Worm (Caenorhabditis elegans) whole organism, young adult: ENCODE measurements around the gene T02H6.9.
"Not testable (repeated sequence)": the region's sequence is repeated elsewhere in the genome, so short reads cannot be mapped to it uniquely, and the experiment has no call there.

Experiments used
- F57A8.1 ChIP-seq: fragments of 200-800 bp; sonication (Bioruptor generic); optimal IDR thresholded peaks from 2 replicates; lab custom pipeline; 2018; ENCODE audit warnings: mild to moderate bottlenecking, missing genetic modification characterization, moderate library complexity, missing compliant biosample characterization
- Y56A3A.18 ChIP-seq: fragments of 200-800 bp; sonication (Bioruptor generic); IDR thresholded peaks from 2 replicates; pipeline ENCODE4 v1.3.6; 2022; ENCODE audit warnings: missing genetic modification reagents, missing genetic modification characterization, missing compliant biosample characterization
- akir-1 ChIP-seq: fragments of 200-800 bp; sonication (Bioruptor generic); optimal IDR thresholded peaks from 2 replicates; lab custom pipeline; 2018; ENCODE audit warnings: mild to moderate bottlenecking, missing genetic modification characterization, moderate library complexity, missing compliant biosample characterization
- dox-1 ChIP-seq: fragments of 200-800 bp; sonication (Bioruptor generic); IDR thresholded peaks from 2 replicates; pipeline ENCODE4 v1.3.6; 2022; ENCODE audit warnings: missing genetic modification reagents, missing genetic modification characterization, missing compliant biosample characterization
- egl-18 ChIP-seq: fragments of 200-800 bp; sonication (Bioruptor generic); IDR thresholded peaks from 2 replicates; pipeline ENCODE4 v1.3.6; 2022; ENCODE audit warnings: missing genetic modification reagents, missing genetic modification characterization, missing compliant biosample characterization
- ekl-4 ChIP-seq: fragments of 200-800 bp; sonication (Bioruptor generic); IDR thresholded peaks from 2 replicates; pipeline ENCODE4 v1.3.6; 2022; ENCODE audit warnings: missing genetic modification reagents, missing genetic modification characterization, missing compliant biosample characterization
- lin-40 ChIP-seq: sonication (generic microtip); optimal IDR thresholded peaks from 2 replicates; lab custom pipeline; 2016; ENCODE audit warnings: missing genetic modification characterization, mild to moderate bottlenecking, missing compliant biosample characterization, missing genotype, missing genetic modification reagents
- madf-3 ChIP-seq: fragments of 200-800 bp; sonication (Bioruptor generic); IDR thresholded peaks from 2 replicates; pipeline ENCODE4 v1.3.6; 2022; ENCODE audit warnings: missing genetic modification reagents, missing genetic modification characterization, missing compliant biosample characterization
- madf-8 ChIP-seq: fragments of 200-800 bp; sonication (Bioruptor generic); conservative IDR thresholded peaks from 2 replicates; pipeline ENCODE4 v1.3.6; 2022; ENCODE audit warnings: missing genetic modification reagents, missing genetic modification characterization, missing compliant biosample characterization
- snpc-1.3 ChIP-seq: sonication (generic microtip); optimal IDR thresholded peaks from 2 replicates; lab custom pipeline; 2017; ENCODE audit warnings: missing genetic modification characterization, mild to moderate bottlenecking, missing compliant biosample characterization, antibody characterized with exemption, moderate library complexity, missing genotype, missing genetic modification reagents; ENCODE audit not compliant: insufficient read depth
- snpc-4 ChIP-seq, 5 experiments: fragments of 150-350 bp in 1 of 5; sonication (generic microtip) in 4 of 5; optimal IDR thresholded peaks; 2 replicates each; lab custom pipeline; 2014 to 2018; ENCODE audit warnings: missing genetic modification characterization in 5 of 5, missing biosample characterization in 3 of 5, antibody characterized with exemption in 2 of 5, mild to moderate bottlenecking in 2 of 5, missing compliant biosample characterization in 2 of 5, missing genotype in 2 of 5, moderate library complexity in 2 of 5, missing genetic modification reagents in 1 of 5
- unc-62 ChIP-seq: fragments of 150-350 bp; optimal IDR thresholded peaks from 2 replicates; lab custom pipeline; 2014; ENCODE audit warnings: missing biosample characterization, missing genetic modification reagents, missing genetic modification characterization
- zfh-2 ChIP-seq: fragments of 200-800 bp; sonication (Bioruptor generic); conservative IDR thresholded peaks from 2 replicates; pipeline ENCODE4 v1.3.6; 2022; ENCODE audit warnings: missing genetic modification reagents, missing genetic modification characterization, missing compliant biosample characterization
- ztf-25 ChIP-seq: fragments of 200-800 bp; sonication (Bioruptor generic); IDR thresholded peaks from 2 replicates; pipeline ENCODE4 v1.3.6; 2022; ENCODE audit warnings: missing genetic modification reagents, missing genetic modification characterization, missing compliant biosample characterization

DNA sequence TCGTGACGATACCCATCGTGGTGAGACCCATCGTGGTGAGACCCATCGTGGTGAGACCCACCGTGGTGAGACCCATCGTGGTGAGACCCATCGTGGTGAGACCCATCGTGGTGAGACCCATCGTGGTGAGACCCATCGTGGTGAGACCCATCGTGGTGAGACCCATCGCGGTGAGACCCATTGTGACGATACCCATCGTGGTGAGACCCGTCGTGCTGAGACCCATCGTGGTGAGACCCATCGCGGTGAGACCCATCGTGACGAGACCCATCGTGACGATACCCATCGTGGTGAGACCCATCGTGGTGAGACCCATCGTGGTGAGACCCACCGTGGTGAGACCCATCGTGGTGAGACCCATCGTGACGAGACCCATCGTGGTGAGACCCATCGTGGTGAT lies 16.4 kb downstream of the T02H6.9 start:
- not testable (repeated sequence) for TF ChIP-seq snpc-1.3 (tag; lab: Kevin White, UChicago); ekl-4 (GFP tag; lab: Robert Waterston, UW); dox-1 (GFP tag; lab: Robert Waterston, UW); Y56A3A.18 (GFP tag; lab: Robert Waterston, UW); zfh-2 (GFP tag; lab: Robert Waterston, UW); F57A8.1 (GFP tag; lab: Kevin White, UChicago); snpc-4 (GFP tag; optimal IDR thresholded peaks at IDR 0.05; lab: Kevin White, UChicago); snpc-4 (tag; optimal IDR thresholded peaks at IDR 0.05; lab: Kevin White, UChicago); lin-40 (tag; lab: Kevin White, UChicago); akir-1 (GFP tag; lab: Kevin White, UChicago); unc-62
- TF ChIP-seq madf-3 (GFP tag; lab: Robert Waterston, UW) (peak; percentile 76), madf-8 (GFP tag; lab: Robert Waterston, UW) (peak; percentile 22; the same call in 1 of the 2 replicates), ztf-25 (GFP tag; lab: Robert Waterston, UW) (peak; percentile 81), egl-18 (GFP tag; lab: Robert Waterston, UW) (0 out of 2 replicates have a peak, but pooled peaks have one; percentile 37)
